Worm (Caenorhabditis elegans) whole organism, mixed stage, embryonic: Measurements from ENCODE around the gene R07H5.16.

Experiments
- lsy-2 ChIP-seq: fragments of 150-350 bp; optimal IDR thresholded peaks from 2 replicates; lab custom pipeline; 2014; ENCODE audit warnings: missing biosample characterization, missing genetic modification characterization
- ztf-11 ChIP-seq: fragments of 150-350 bp; optimal IDR thresholded peaks from 2 replicates; lab custom pipeline; 2014; ENCODE audit warnings: missing biosample characterization, missing genetic modification characterization

ce11 chrIV:11235755-11236154, 36.6 kb downstream of the R07H5.16 start:
- TF ChIP-seq lsy-2 (tag; lab: Kevin White, UChicago) = no peak
- TF ChIP-seq ztf-11 (tag; lab: Kevin White, UChicago) = no peak
